Fruit fly (Drosophila melanogaster): Measurements from ENCODE around the gene pb.

pb gene

dm6 chr3R:6683135-6683534 lies 58.7 kb downstream of the pb start:
- no peak for TF ChIP-seq psq (optimal IDR thresholded peaks at IDR 0.05)
- no peak for TF ChIP-seq EcR (GFP tag; optimal IDR thresholded peaks at IDR 0.05)
- no peak for TF ChIP-seq pan (optimal IDR thresholded peaks at IDR 0.05)
- no peak for TF ChIP-seq CG8478 (optimal IDR thresholded peaks at IDR 0.05)
- no peak for TF ChIP-seq Dll (optimal IDR thresholded peaks at IDR 0.05)
- no peak for TF ChIP-seq usp (GFP tag; optimal IDR thresholded peaks at IDR 0.05)

dm6 chr3R:6678480-6678879 lies 63.4 kb downstream of the pb start, which contains the start of gene lab:
Gene lab, minus strand, starts transcription at chr3R:6678590.
- TF ChIP-seq psq (optimal IDR thresholded peaks at IDR 0.05) (no peak), Dll (optimal IDR thresholded peaks at IDR 0.05) (no peak), pan (optimal IDR thresholded peaks at IDR 0.05) (no peak), CG8478 (optimal IDR thresholded peaks at IDR 0.05) (peak; percentile 89), EcR (GFP tag; optimal IDR thresholded peaks at IDR 0.05) (peak in 1 of 2 experiments; percentile 16), usp (GFP tag; optimal IDR thresholded peaks at IDR 0.05) (no peak)

- TF ChIP-seq pan (optimal IDR thresholded peaks at IDR 0.05) (no peak), EcR (GFP tag; optimal IDR thresholded peaks at IDR 0.05) (no peak), CG8478 (optimal IDR thresholded peaks at IDR 0.05) (no peak), usp (GFP tag; optimal IDR thresholded peaks at IDR 0.05) (no peak), psq (optimal IDR thresholded peaks at IDR 0.05) (no peak), Dll (optimal IDR thresholded peaks at IDR 0.05) (no peak)
These were observed 67.3 kb downstream of the pb start for dm6 chr3R:6674548-6674947.

- TF ChIP-seq CG8478 (optimal IDR thresholded peaks at IDR 0.05): no peak
- TF ChIP-seq Dll (optimal IDR thresholded peaks at IDR 0.05): no peak
- TF ChIP-seq usp (GFP tag; optimal IDR thresholded peaks at IDR 0.05): no peak
- TF ChIP-seq pan (optimal IDR thresholded peaks at IDR 0.05): no peak
- no peak for TF ChIP-seq EcR (GFP tag; optimal IDR thresholded peaks at IDR 0.05)
- TF ChIP-seq psq (optimal IDR thresholded peaks at IDR 0.05): no peak
These were observed 69.4 kb downstream of the pb start for dm6 chr3R:6672303-6673007.

dm6 chr3R:6668234-6668633 lies 73.6 kb downstream of the pb start:
- TF ChIP-seq Dll (optimal IDR thresholded peaks at IDR 0.05) (no peak), EcR (GFP tag; optimal IDR thresholded peaks at IDR 0.05) (no peak), psq (optimal IDR thresholded peaks at IDR 0.05) (no peak), usp (GFP tag; optimal IDR thresholded peaks at IDR 0.05) (no peak), CG8478 (optimal IDR thresholded peaks at IDR 0.05) (no peak)

dm6 chr3R:6667245-6667644 lies 74.6 kb downstream of the pb start:
- TF ChIP-seq psq (optimal IDR thresholded peaks at IDR 0.05) (no peak), EcR (GFP tag; optimal IDR thresholded peaks at IDR 0.05) (no peak), CG8478 (optimal IDR thresholded peaks at IDR 0.05) (no peak)

DNA sequence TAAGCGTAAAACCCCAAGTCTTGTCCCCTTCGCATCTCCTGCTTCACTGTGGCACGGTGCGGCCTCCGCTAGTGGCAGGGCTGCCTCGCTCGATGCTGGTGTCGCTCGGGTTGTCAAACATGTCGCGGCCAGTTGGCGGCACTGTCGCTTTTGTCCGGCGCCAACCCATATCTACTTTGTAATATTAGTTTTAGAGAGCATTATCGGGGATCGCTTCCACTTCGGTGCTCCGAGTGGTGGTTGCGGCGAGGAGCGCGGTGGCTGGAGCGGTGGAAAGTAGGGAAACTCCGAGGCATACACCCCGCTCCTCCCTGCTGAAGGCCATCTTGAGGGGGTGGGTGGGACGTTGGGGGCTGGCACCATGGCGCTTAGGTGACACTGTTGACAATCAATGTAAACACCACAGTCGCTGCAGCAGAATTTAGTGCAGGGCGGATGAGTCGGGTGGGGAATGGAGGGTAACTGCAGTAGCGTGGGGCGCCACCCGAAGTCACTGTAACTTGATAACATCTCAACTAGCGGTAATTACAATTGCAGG lies 76.7 kb downstream of the pb start:
- TF ChIP-seq Dll (optimal IDR thresholded peaks at IDR 0.05): no peak
- TF ChIP-seq EcR (GFP tag; optimal IDR thresholded peaks at IDR 0.05): no peak
- TF ChIP-seq psq (optimal IDR thresholded peaks at IDR 0.05): no peak
- no peak for TF ChIP-seq usp (GFP tag; optimal IDR thresholded peaks at IDR 0.05)
- no peak for TF ChIP-seq CG8478 (optimal IDR thresholded peaks at IDR 0.05)

dm6 chr3R:6664371-6665116 lies 77.3 kb downstream of the pb start:
- TF ChIP-seq psq (optimal IDR thresholded peaks at IDR 0.05) (no peak), Dll (optimal IDR thresholded peaks at IDR 0.05) (no peak), CG8478 (optimal IDR thresholded peaks at IDR 0.05) (no peak), usp (GFP tag; optimal IDR thresholded peaks at IDR 0.05) (no peak), EcR (GFP tag; optimal IDR thresholded peaks at IDR 0.05) (no peak), pan (optimal IDR thresholded peaks at IDR 0.05) (no peak)

DNA sequence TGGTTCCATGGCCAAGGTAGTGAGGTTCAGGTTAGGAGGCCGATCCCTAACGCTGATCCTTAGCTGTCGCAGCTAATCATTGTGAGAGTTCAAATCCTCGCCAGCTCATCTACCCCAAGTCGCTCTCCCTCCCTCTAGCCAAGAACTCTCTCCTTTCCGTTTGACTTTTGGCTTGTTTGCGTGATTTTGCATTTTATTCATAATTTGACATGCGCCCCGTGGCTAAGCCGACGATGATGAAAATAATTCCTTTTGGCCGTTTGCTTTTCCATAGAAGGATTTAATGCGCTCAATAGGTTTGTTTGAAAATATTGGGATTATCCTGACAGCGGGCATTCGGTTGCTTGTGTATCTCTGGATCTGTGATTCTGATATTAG lies 78.6 kb downstream of the pb start:
- TF ChIP-seq EcR (GFP tag; optimal IDR thresholded peaks at IDR 0.05): no peak
- no peak for TF ChIP-seq pan (optimal IDR thresholded peaks at IDR 0.05)
- no peak for TF ChIP-seq psq (optimal IDR thresholded peaks at IDR 0.05)
- no peak for TF ChIP-seq CG8478 (optimal IDR thresholded peaks at IDR 0.05)
- TF ChIP-seq Dll (optimal IDR thresholded peaks at IDR 0.05): no peak
- no peak for TF ChIP-seq usp (GFP tag; optimal IDR thresholded peaks at IDR 0.05)

dm6 chr3R:6662613-6663288 lies 79.1 kb downstream of the pb start:
- TF ChIP-seq EcR (GFP tag; optimal IDR thresholded peaks at IDR 0.05): no peak
- no peak for TF ChIP-seq pan (optimal IDR thresholded peaks at IDR 0.05)

DNA sequence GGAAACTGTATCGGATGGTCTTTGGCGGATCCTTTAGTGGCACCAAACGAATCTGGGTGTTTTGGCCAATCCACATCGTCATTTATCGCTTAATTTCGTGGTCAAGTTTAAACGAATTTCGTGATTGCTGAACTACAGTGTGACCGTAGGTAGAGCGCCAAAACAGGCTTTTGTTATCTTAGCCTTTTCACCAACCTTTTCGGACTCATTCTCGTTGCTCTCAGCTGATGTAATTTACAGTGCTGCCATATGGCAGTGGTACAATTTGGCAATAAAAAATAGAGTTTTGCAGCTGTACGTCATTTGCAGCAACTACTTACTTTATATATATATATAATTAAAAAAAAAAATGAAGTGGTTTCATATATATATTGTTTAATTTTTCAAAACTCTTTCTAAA lies 81.9 kb downstream of the pb start, which contains the start of gene agt:
Gene agt, minus strand, starts transcription at position 160 of the 400 bp plus-strand sequence.
- no peak for TF ChIP-seq usp (GFP tag; optimal IDR thresholded peaks at IDR 0.05)
- no peak for TF ChIP-seq Dll (optimal IDR thresholded peaks at IDR 0.05)
- TF ChIP-seq EcR (GFP tag; optimal IDR thresholded peaks at IDR 0.05): no peak
- no peak for TF ChIP-seq pan (optimal IDR thresholded peaks at IDR 0.05)
- no peak for TF ChIP-seq psq (optimal IDR thresholded peaks at IDR 0.05)

All from whole organism.